Worm (Caenorhabditis elegans) whole organism, L4 larva: ENCODE measurements around the gene haly-1.
A peak's percentile ranks its signal among the peaks of the same experiment; 100 is the strongest.

ENCODE experiments used
- D1046.2 ChIP-seq: fragments of 200-800 bp; sonication (Bioruptor generic); IDR thresholded peaks from 2 replicates; pipeline ENCODE4 v1.3.6; 2022; ENCODE audit warnings: missing genetic modification characterization, missing compliant biosample characterization
- T20F7.1 ChIP-seq: fragments of 200-800 bp; sonication (Bioruptor generic); optimal IDR thresholded peaks from 2 replicates; lab custom pipeline; 2018; ENCODE audit warnings: mild to moderate bottlenecking, missing genetic modification characterization, missing compliant biosample characterization
- ZK337.2 ChIP-seq: fragments of 200-800 bp; sonication (Bioruptor generic); IDR thresholded peaks from 2 replicates; pipeline ENCODE4 v1.3.6; 2022; ENCODE audit warnings: missing genetic modification reagents, missing genetic modification characterization, missing compliant biosample characterization
- ZK546.5 ChIP-seq, 2 experiments: sonication (generic microtip); optimal IDR thresholded peaks; 2 replicates each; lab custom pipeline; 2017; ENCODE audit warnings: missing biosample characterization in 2 of 2, missing genetic modification characterization in 2 of 2
- ama-1 ChIP-seq: fragments of 150-350 bp; optimal IDR thresholded peaks from 2 replicates; lab custom pipeline; 2014; ENCODE audit warnings: inconsistent platforms, mixed read lengths
- ceh-20 ChIP-seq: fragments of 200-800 bp; sonication (Bioruptor generic); IDR thresholded peaks from 2 replicates; pipeline ENCODE4 v1.3.6; 2022; ENCODE audit warnings: missing genetic modification reagents, missing genetic modification characterization, missing compliant biosample characterization
- ceh-28 ChIP-seq: fragments of 150-350 bp; optimal IDR thresholded peaks from 2 replicates; lab custom pipeline; 2014; ENCODE audit warnings: missing biosample characterization, missing genetic modification reagents, missing genetic modification characterization
- ceh-44 ChIP-seq: fragments of 200-800 bp; sonication (Bioruptor generic); IDR thresholded peaks from 2 replicates; pipeline ENCODE4 v1.3.6; 2022; ENCODE audit warnings: missing genetic modification reagents, missing genetic modification characterization, missing compliant biosample characterization
- ceh-62 ChIP-seq: sonication (generic microtip); optimal IDR thresholded peaks from 2 replicates; lab custom pipeline; 2017; ENCODE audit warnings: missing biosample characterization, missing genetic modification characterization
- cey-2 ChIP-seq: sonication (generic microtip); optimal IDR thresholded peaks from 3 replicates; lab custom pipeline; 2017; ENCODE audit warnings: missing genetic modification characterization, mild to moderate bottlenecking, missing compliant biosample characterization, antibody characterized with exemption, borderline replicate concordance; ENCODE audit not compliant: insufficient read depth
- daf-16 ChIP-seq, 3 experiments: sonication (generic microtip); optimal IDR thresholded peaks; 2 replicates each; lab custom pipeline; 2016 to 2017; ENCODE audit warnings: missing genetic modification characterization in 3 of 3, missing genetic modification reagents in 3 of 3, mild to moderate bottlenecking in 2 of 3, missing compliant biosample characterization in 2 of 3, missing biosample characterization in 1 of 3, moderate library complexity in 1 of 3
- daf-19 ChIP-seq: fragments of 200-800 bp; sonication (Bioruptor generic); conservative IDR thresholded peaks from 2 replicates; pipeline ENCODE4 v1.3.6; 2022; ENCODE audit warnings: missing genetic modification characterization, missing compliant biosample characterization
- dve-1 ChIP-seq: sonication (generic microtip); optimal IDR thresholded peaks from 2 replicates; lab custom pipeline; 2017; ENCODE audit warnings: antibody characterized with exemption, mild to moderate bottlenecking, missing genetic modification characterization, missing compliant biosample characterization; ENCODE audit not compliant: insufficient read depth
- hlh-11 ChIP-seq: fragments of 200-800 bp; sonication (Bioruptor generic); optimal IDR thresholded peaks from 2 replicates; lab custom pipeline; 2018; ENCODE audit warnings: mild to moderate bottlenecking, missing genetic modification characterization, missing compliant biosample characterization
- hlh-30 ChIP-seq: sonication (generic microtip); optimal IDR thresholded peaks from 2 replicates; lab custom pipeline; 2017; ENCODE audit warnings: antibody characterized with exemption, mild to moderate bottlenecking, missing genetic modification characterization, missing compliant biosample characterization; ENCODE audit not compliant: insufficient read depth
- jun-1 ChIP-seq: fragments of 150-350 bp; optimal IDR thresholded peaks from 2 replicates; lab custom pipeline; 2014; ENCODE audit warnings: missing biosample characterization, missing genetic modification reagents, missing genetic modification characterization
- madf-9 ChIP-seq: fragments of 200-800 bp; sonication (Bioruptor generic); conservative IDR thresholded peaks from 2 replicates; pipeline ENCODE4 v1.3.6; 2022; ENCODE audit warnings: missing genetic modification reagents, missing genetic modification characterization, missing compliant biosample characterization
- nhr-102 ChIP-seq: sonication (generic microtip); optimal IDR thresholded peaks from 2 replicates; lab custom pipeline; 2016; ENCODE audit warnings: mild to moderate bottlenecking, missing genetic modification characterization, moderate library complexity, missing compliant biosample characterization
- nhr-28 ChIP-seq: fragments of 150-350 bp; optimal IDR thresholded peaks from 2 replicates; lab custom pipeline; 2014; ENCODE audit warnings: missing biosample characterization, missing genetic modification characterization
- nhr-41 ChIP-seq: fragments of 200-800 bp; sonication (Bioruptor generic); IDR thresholded peaks from 2 replicates; pipeline ENCODE4 v1.3.6; 2022; ENCODE audit warnings: missing genetic modification reagents, missing genetic modification characterization, missing compliant biosample characterization
- nhr-48 ChIP-seq: sonication (generic microtip); optimal IDR thresholded peaks from 2 replicates; lab custom pipeline; 2016; ENCODE audit warnings: mild to moderate bottlenecking, missing genetic modification characterization, missing compliant biosample characterization
- nhr-6 ChIP-seq: fragments of 150-350 bp; optimal IDR thresholded peaks from 2 replicates; lab custom pipeline; 2014; ENCODE audit warnings: missing biosample characterization, missing genetic modification characterization
- nhr-77 ChIP-seq: fragments of 150-350 bp; optimal IDR thresholded peaks from 2 replicates; lab custom pipeline; 2014; ENCODE audit warnings: missing biosample characterization, missing genetic modification characterization
- php-3 ChIP-seq: fragments of 200-800 bp; sonication (Bioruptor generic); IDR thresholded peaks from 2 replicates; pipeline ENCODE4 v1.3.6; 2022; ENCODE audit warnings: missing genetic modification reagents, missing genetic modification characterization, missing compliant biosample characterization
- pqm-1 ChIP-seq: sonication (generic microtip); optimal IDR thresholded peaks from 2 replicates; lab custom pipeline; 2017; ENCODE audit warnings: missing biosample characterization, missing genetic modification characterization
- rbr-2 ChIP-seq: sonication (generic microtip); optimal IDR thresholded peaks from 2 replicates; lab custom pipeline; 2016; ENCODE audit warnings: missing genotype, missing genetic modification characterization, missing compliant biosample characterization
- saeg-2 ChIP-seq: fragments of 200-800 bp; sonication (Bioruptor generic); IDR thresholded peaks from 2 replicates; pipeline ENCODE4 v1.3.6; 2022; ENCODE audit warnings: missing genetic modification reagents, missing genetic modification characterization, missing compliant biosample characterization
- sdz-12 ChIP-seq: fragments of 200-800 bp; sonication (Bioruptor generic); optimal IDR thresholded peaks from 2 replicates; lab custom pipeline; 2018; ENCODE audit warnings: mild to moderate bottlenecking, missing genetic modification characterization, missing compliant biosample characterization
- set-16 ChIP-seq: fragments of 200-800 bp; sonication (Bioruptor generic); IDR thresholded peaks from 2 replicates; pipeline ENCODE4 v1.3.6; 2022; ENCODE audit warnings: missing genetic modification reagents, missing genetic modification characterization, missing compliant biosample characterization
- spr-1 ChIP-seq: sonication (generic microtip); optimal IDR thresholded peaks from 2 replicates; lab custom pipeline; 2016; ENCODE audit warnings: mild to moderate bottlenecking, missing genetic modification characterization, missing compliant biosample characterization
- spr-3 ChIP-seq: fragments of 200-800 bp; sonication (Bioruptor generic); optimal IDR thresholded peaks from 2 replicates; lab custom pipeline; 2018; ENCODE audit warnings: mild to moderate bottlenecking, missing genetic modification characterization, missing compliant biosample characterization
- unc-62 ChIP-seq, 3 experiments: fragments of 150-350 bp in 1 of 3; sonication (generic microtip); optimal IDR thresholded peaks in 2 of 3; peaks in 1 of 3; 1 replicate in 1 of 3; 2 replicates in 2 of 3; lab custom pipeline; 2014 to 2017; ENCODE audit warnings: missing biosample characterization in 3 of 3, missing genetic modification characterization in 3 of 3, missing genetic modification reagents in 3 of 3, missing genotype in 1 of 3
- zip-11 ChIP-seq: fragments of 200-800 bp; sonication (Bioruptor generic); IDR thresholded peaks from 2 replicates; pipeline ENCODE4 v1.3.6; 2022; ENCODE audit warnings: missing genetic modification characterization, missing compliant biosample characterization
- ztf-11 ChIP-seq: fragments of 150-350 bp; optimal IDR thresholded peaks from 2 replicates; lab custom pipeline; 2014; ENCODE audit warnings: missing biosample characterization, missing genetic modification characterization

The haly-1 gene

ce11 chrX:10916194-10916593, 19.8 kb upstream of the haly-1 start:
- TF ChIP-seq daf-16 (GFP tag; optimal IDR thresholded peaks at IDR 0.05; lab: Kevin White, UChicago) (no peak), daf-16 (tag; optimal IDR thresholded peaks at IDR 0.05; lab: Kevin White, UChicago) (peak; percentile 95), dve-1 (tag; lab: Kevin White, UChicago) (peak; percentile 72), unc-62 (GFP tag; optimal IDR thresholded peaks at IDR 0.05 in 1 of 2; lab: Kevin White, UChicago) (no peak), unc-62 (tag; optimal IDR thresholded peaks at IDR 0.05; lab: Kevin White, UChicago) (no peak), hlh-11 (peak; percentile 29), nhr-28 (tag; lab: Kevin White, UChicago) (peak; percentile 45)

DNA sequence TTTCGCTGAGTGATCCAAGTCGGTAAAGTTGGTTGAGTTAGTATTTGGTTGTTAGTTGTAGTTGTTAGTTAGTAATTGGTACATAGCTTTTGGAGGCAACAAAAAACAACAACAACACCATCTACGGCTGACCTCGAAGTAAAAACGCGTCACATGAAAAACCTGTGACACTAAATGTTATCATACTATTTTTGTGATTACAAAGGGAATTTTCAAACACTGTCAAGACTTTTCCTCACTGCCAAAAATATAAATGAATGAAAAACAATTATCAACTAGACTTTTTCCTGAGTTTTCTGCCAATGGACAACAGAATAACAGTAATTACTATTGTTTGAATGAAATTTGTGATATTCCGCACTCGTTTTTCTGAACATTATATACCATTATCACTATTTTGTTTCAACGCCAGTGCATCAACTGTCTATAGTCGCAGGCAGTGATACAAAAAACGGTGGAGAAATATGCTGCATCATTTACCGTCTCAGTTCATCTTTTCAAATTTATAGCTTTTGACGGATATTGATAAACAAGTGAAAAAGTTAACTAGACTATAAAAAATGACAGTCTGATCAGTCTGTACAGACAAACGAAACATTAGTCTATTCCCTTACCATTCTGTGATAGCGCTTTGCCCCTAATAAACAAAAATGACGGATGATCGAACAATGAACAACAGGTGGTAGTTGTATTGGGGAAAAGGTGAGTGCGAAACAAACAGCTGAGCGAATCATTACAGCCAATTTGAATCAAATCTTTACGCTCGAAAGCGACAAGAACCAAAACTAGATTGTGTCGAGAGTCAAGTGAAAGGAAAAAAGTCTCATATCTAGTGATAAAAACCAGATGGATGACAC, 18.3 kb upstream of the haly-1 start:
- TF ChIP-seq nhr-48 (tag; lab: Kevin White, UChicago) = peak; percentile 23
- no peak for TF ChIP-seq daf-16 (GFP tag; optimal IDR thresholded peaks at IDR 0.05; lab: Kevin White, UChicago)
- TF ChIP-seq daf-16 (tag; optimal IDR thresholded peaks at IDR 0.05; lab: Kevin White, UChicago) = peak; percentile 80
- TF ChIP-seq spr-3 (GFP tag; lab: Kevin White, UChicago) = no peak
- no peak for TF ChIP-seq ZK546.5 (tag; optimal IDR thresholded peaks at IDR 0.05; lab: Kevin White, UChicago)
- TF ChIP-seq hlh-11 = peak; percentile 57
- no peak for TF ChIP-seq ceh-28 (tag; lab: Kevin White, UChicago)
- TF ChIP-seq nhr-102 (tag; lab: Kevin White, UChicago) = no peak
- peak; percentile 49 for TF ChIP-seq pqm-1 (tag; lab: Kevin White, UChicago)
- TF ChIP-seq spr-1 (tag; lab: Kevin White, UChicago) = no peak
- TF ChIP-seq unc-62 (GFP tag; optimal IDR thresholded peaks at IDR 0.05 in 1 of 2; lab: Kevin White, UChicago) = peak in 1 of 2 experiments; percentile 93
- TF ChIP-seq unc-62 (tag; optimal IDR thresholded peaks at IDR 0.05; lab: Kevin White, UChicago) = no peak
- no peak for TF ChIP-seq madf-9 (GFP tag; lab: Robert Waterston, UW)
- TF ChIP-seq rbr-2 (tag; lab: Kevin White, UChicago) = no peak
- TF ChIP-seq ztf-11 (tag; lab: Kevin White, UChicago) = no peak
- peak; percentile 30 for TF ChIP-seq dve-1 (tag; lab: Kevin White, UChicago)
- TF ChIP-seq hlh-30 (tag; lab: Kevin White, UChicago) = peak; percentile 50
- no peak for TF ChIP-seq ceh-20 (GFP tag; lab: Robert Waterston, UW)
- TF ChIP-seq ama-1 = no peak
- TF ChIP-seq php-3 (GFP tag; lab: Robert Waterston, UW) = 0 out of 2 replicates have a peak, but pooled peaks have one; percentile 18
- no peak for TF ChIP-seq daf-19 (GFP tag; lab: Robert Waterston, UW)
- no peak for TF ChIP-seq nhr-41 (GFP tag; lab: Robert Waterston, UW)
- no peak for TF ChIP-seq zip-11 (GFP tag; lab: Robert Waterston, UW)
- no peak for TF ChIP-seq ceh-62
- TF ChIP-seq nhr-6 (tag; lab: Kevin White, UChicago) = no peak
- no peak for TF ChIP-seq jun-1 (tag; lab: Kevin White, UChicago)
- no peak for TF ChIP-seq cey-2 (tag; lab: Kevin White, UChicago)

- TF ChIP-seq ama-1 (no peak), T20F7.1 (GFP tag; lab: Kevin White, UChicago) (no peak), D1046.2 (GFP tag; lab: Robert Waterston, UW) (no peak), cey-2 (tag; lab: Kevin White, UChicago) (no peak), dve-1 (tag; lab: Kevin White, UChicago) (no peak), ZK337.2 (GFP tag; lab: Robert Waterston, UW) (no peak), saeg-2 (GFP tag; lab: Robert Waterston, UW) (no peak), set-16 (no peak), nhr-77 (tag; lab: Kevin White, UChicago) (no peak), ceh-44 (GFP tag; lab: Robert Waterston, UW) (no peak), sdz-12 (no peak)
These were observed 17.6 kb upstream of the haly-1 start, which contains the start of gene F47B10.9 for ce11 chrX:10913981-10914380. TSS of gene F47B10.9 (minus strand) at chrX:10914081.
